Fruit fly (Drosophila melanogaster): ENCODE results near the gene CG13607.

The CG13607 gene

DNA sequence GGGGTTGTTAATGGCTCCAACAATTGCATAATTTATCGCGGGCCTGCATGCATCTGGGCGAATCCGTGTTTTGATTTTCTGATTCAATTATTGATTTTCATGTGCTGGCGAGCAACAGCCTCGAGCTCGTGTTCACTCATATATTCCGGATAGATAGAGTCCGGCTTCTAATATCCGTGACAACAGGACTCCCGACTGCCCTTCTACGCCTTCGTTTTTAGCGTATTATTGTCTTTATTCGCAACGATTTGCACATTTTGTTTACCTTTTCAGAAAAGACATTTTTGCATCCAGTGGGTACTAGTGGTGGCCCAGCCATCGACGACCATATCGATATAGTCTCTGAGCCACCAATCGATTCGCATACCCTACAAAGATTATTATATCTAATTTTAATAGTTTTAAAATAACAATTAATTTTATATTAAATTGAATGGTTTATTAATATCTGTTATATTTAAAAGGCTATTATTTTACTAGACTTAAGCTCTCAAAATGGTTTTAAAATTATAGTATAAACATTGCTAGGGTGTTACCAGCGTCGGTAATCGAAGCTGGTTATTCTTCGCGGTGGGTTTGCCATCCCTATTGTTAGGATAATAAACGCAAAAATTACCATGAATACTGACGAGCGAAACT, 45.2 kb upstream of the CG13607 start, which contains the start of the genes Myo95E and TBC1d7 (continued):
- TF ChIP-seq CG30431 (GFP tag; optimal IDR thresholded peaks at IDR 0.05) = peak; percentile 75
- no peak for TF ChIP-seq HLHmδ (GFP tag; optimal IDR thresholded peaks at IDR 0.05)
- TF ChIP-seq CG2875 (GFP tag; optimal IDR thresholded peaks at IDR 0.05) = peak; percentile 58
- TF ChIP-seq CG2199 (GFP tag; IDR thresholded peaks at IDR 0.05) = peak; percentile 89; the same call in 2 of the 3 replicates
- peak; percentile 54 for TF ChIP-seq CG4328 (GFP tag; optimal IDR thresholded peaks at IDR 0.05)
- TF ChIP-seq CG17912 (GFP tag; optimal IDR thresholded peaks at IDR 0.05) = peak; percentile 21
- peak; percentile 74 for TF ChIP-seq Ravus (GFP tag; IDR thresholded peaks at IDR 0.05)
- TF ChIP-seq Dek (tag; optimal IDR thresholded peaks at IDR 0.05) = peak; percentile 90
- TF ChIP-seq Awh (GFP tag; IDR thresholded peaks at IDR 0.05) = peak; percentile 92
- TF ChIP-seq Stat92E (GFP tag; optimal IDR thresholded peaks at IDR 0.05) = peak in 1 of 3 experiments; percentile 7
- TF ChIP-seq Elba2 (GFP tag; optimal IDR thresholded peaks at IDR 0.05) = peak; percentile 48
- peak; percentile 77 for TF ChIP-seq CG7987 (GFP tag; optimal IDR thresholded peaks at IDR 0.05)
- peak; percentile 98 for TF ChIP-seq D19B (GFP tag; optimal IDR thresholded peaks at IDR 0.05)
- no peak for TF ChIP-seq h (optimal IDR thresholded peaks at IDR 0.05)
- TF ChIP-seq MESR4 (GFP tag; optimal IDR thresholded peaks at IDR 0.05) = peak; percentile 29
- peak; percentile 92 for TF ChIP-seq phol (tag; optimal IDR thresholded peaks at IDR 0.05)
- peak; percentile 89 for TF ChIP-seq CG7357 (GFP tag; IDR thresholded peaks at IDR 0.05)
- no peak for TF ChIP-seq Asciz (GFP tag; optimal IDR thresholded peaks at IDR 0.05)
- TF ChIP-seq CG10209 (GFP tag; optimal IDR thresholded peaks at IDR 0.05) = peak; percentile 87
- TF ChIP-seq Dref (GFP tag; IDR thresholded peaks at IDR 0.05) = peak; percentile 68
- TF ChIP-seq wor (GFP tag; IDR thresholded peaks at IDR 0.05) = peak; percentile 82
- peak; percentile 87 for TF ChIP-seq NFAT (GFP tag; IDR thresholded peaks at IDR 0.05)
- no peak for TF ChIP-seq gcm2 (GFP tag; optimal IDR thresholded peaks at IDR 0.05)
- TF ChIP-seq CG11093 (GFP tag; IDR thresholded peaks at IDR 0.05) = peak; percentile 90
- TF ChIP-seq CG32772 (GFP tag; IDR thresholded peaks at IDR 0.05) = peak; percentile 93
- TF ChIP-seq slbo (GFP tag; IDR thresholded peaks at IDR 0.05) = peak; percentile 93
- TF ChIP-seq NK7.1 (GFP tag; optimal IDR thresholded peaks at IDR 0.05) = no peak
- no peak for TF ChIP-seq ato (GFP tag; IDR thresholded peaks at IDR 0.05; ENCODE audit: partially characterized antibody)
- peak; percentile 88 for TF ChIP-seq CG13775 (GFP tag; optimal IDR thresholded peaks at IDR 0.05)
- TF ChIP-seq lola (GFP tag; optimal IDR thresholded peaks at IDR 0.05) = peak in 1 of 3 experiments; percentile 83
- TF ChIP-seq B-H2 (GFP tag; optimal IDR thresholded peaks at IDR 0.05) = peak; percentile 61
- peak; percentile 88 for TF ChIP-seq bcd (GFP tag; optimal IDR thresholded peaks at IDR 0.05)
- TF ChIP-seq repo (GFP tag; optimal IDR thresholded peaks at IDR 0.05) = peak; percentile 22
- TF ChIP-seq zfh1 (GFP tag; IDR thresholded peaks at IDR 0.05) = peak; percentile 93
- peak; percentile 90 for TF ChIP-seq CG7372 (GFP tag; IDR thresholded peaks at IDR 0.05)

DNA sequence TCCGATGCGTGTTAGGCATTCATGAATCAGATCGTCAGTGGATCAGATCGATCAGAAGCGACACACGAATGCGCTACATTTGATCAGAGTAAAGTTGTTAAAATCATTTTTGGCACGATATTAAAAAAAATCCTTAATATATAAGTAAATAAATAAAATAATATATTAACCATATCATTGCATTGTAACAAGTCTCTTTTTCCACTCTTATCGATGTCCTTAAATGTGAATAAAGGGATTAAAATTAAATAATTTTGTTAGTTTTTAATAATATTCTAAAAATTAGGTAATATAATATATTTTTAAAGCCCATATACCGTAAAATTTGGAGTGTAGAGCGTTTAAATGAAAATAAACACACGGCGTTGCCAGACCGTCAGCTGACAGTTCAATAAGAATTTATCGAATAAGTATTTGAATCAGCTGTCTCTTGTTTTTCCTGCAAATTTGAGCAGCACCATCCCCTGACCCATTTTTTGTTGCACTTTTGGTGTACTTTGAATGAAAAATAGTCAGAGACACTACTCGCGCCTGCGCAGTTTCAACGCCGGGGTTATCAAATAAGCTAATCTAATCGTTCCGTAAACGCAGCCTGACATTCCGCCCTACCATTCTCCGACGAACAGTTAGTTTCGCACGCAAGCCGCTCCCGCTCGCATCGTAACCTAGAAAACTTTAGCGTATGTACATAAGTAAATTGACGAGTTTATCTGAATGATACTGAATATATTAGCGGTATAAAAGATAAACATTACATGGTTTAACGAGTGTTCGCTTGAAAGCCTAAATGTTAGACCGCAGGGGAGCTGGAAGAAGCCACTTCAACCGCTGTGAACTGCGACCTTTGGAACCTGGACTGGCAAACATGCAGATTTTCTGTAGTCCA, 36.0 kb upstream of the CG13607 start, which contains the start of the genes p38a and CG6178:
TSS of gene p38a (minus strand) at position 398 of the 886 bp plus-strand sequence.
TSS of gene CG6178 (plus strand) at position 424 of the 886 bp plus-strand sequence.
- no peak for TF ChIP-seq lov (optimal IDR thresholded peaks at IDR 0.05)
- TF ChIP-seq lov (GFP tag; IDR thresholded peaks at IDR 0.05) = peak; percentile 81; the same call in 2 of the 3 replicates
- TF ChIP-seq wek (GFP tag; optimal IDR thresholded peaks at IDR 0.05) = peak; percentile 56
- TF ChIP-seq org-1 (GFP tag; optimal IDR thresholded peaks at IDR 0.05) = peak; percentile 92
- peak; percentile 8; the same call in 1 of the 2 replicates for TF ChIP-seq Bgb (GFP tag; IDR thresholded peaks at IDR 0.05; ENCODE audit: partially characterized antibody)
- peak; percentile 93 for TF ChIP-seq H15 (GFP tag; IDR thresholded peaks at IDR 0.05)
- peak; percentile 35 for TF ChIP-seq CG7745 (tag; optimal IDR thresholded peaks at IDR 0.05)
- peak; percentile 96 for TF ChIP-seq Xrp1 (GFP tag; IDR thresholded peaks at IDR 0.05)
- TF ChIP-seq CG2199 (GFP tag; IDR thresholded peaks at IDR 0.05) = peak; percentile 92
- peak; percentile 89 for TF ChIP-seq CG15514 (GFP tag; optimal IDR thresholded peaks at IDR 0.05)
- peak; percentile 76 for TF ChIP-seq stwl (tag; optimal IDR thresholded peaks at IDR 0.05)
- peak; percentile 96 for TF ChIP-seq CG6854 (GFP tag; optimal IDR thresholded peaks at IDR 0.05)
- TF ChIP-seq CG10274 (GFP tag; optimal IDR thresholded peaks at IDR 0.05) = peak; percentile 99
- TF ChIP-seq YL-1 (GFP tag; optimal IDR thresholded peaks at IDR 0.05) = peak; percentile 78
- TF ChIP-seq CG12104 (GFP tag; optimal IDR thresholded peaks at IDR 0.05) = peak; percentile 94
